Fruit fly (Drosophila melanogaster): Measurements from ENCODE around the gene hyx.
A peak's percentile ranks its signal among the peaks of the same experiment; 100 is the strongest.

Gene hyx

DNA sequence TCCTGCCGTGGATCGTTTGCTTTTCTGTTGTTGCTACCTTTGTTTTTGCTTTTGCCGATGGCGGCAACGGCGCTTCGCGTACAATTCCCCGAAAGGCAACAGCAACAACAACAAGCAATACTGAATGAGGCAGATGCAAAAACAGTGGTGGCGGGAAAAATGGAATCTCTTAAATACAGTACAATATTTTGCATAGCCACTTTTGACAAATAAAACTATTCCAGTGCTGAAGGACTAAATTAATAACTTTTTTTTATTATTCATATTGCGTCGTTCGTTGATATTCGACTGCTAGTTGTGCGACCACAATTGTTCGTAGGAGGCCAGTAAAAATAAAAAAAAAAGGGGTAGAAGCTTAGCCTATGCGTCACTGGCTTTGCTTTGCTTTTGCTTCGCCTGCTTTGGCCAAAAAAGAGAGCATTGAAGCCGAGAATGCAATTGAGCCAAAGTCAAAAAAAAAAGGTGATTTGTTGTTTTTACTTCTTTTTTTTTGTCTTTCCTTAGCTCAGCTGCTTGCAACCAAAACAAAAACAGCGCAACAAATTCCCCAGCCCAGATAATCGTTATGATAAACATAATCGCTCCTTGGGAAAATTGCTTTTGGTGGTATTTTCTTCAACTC, 6.7 kb upstream of the hyx start (continued):
- TF ChIP-seq CG6175 (GFP tag; IDR thresholded peaks at IDR 0.05) (peak; percentile 74; the same call in 2 of the 3 replicates), D19B (GFP tag; optimal IDR thresholded peaks at IDR 0.05) (peak; percentile 78), B-H2 (GFP tag; optimal IDR thresholded peaks at IDR 0.05) (no peak), CG7372 (GFP tag; IDR thresholded peaks at IDR 0.05) (peak; percentile 88), grn (GFP tag; optimal IDR thresholded peaks at IDR 0.05) (no peak), Awh (GFP tag; IDR thresholded peaks at IDR 0.05) (peak; percentile 94), CG34376 (GFP tag; optimal IDR thresholded peaks at IDR 0.05) (peak; percentile 20), scrt (GFP tag; optimal IDR thresholded peaks at IDR 0.05) (peak; percentile 73), CG43689 (GFP tag; IDR thresholded peaks at IDR 0.05) (peak; percentile 86), HmgZ (tag; optimal IDR thresholded peaks at IDR 0.05) (peak; percentile 85), CG10543 (GFP tag; optimal IDR thresholded peaks at IDR 0.05) (no peak), gsb (GFP tag; IDR thresholded peaks at IDR 0.05) (peak; percentile 81), ftz-f1 (GFP tag; optimal IDR thresholded peaks at IDR 0.05) (peak; percentile 18), az2 (GFP tag; optimal IDR thresholded peaks at IDR 0.05) (peak; percentile 81), vnd (GFP tag; IDR thresholded peaks at IDR 0.05; ENCODE audit: partially characterized antibody) (no peak), CG6683 (GFP tag; optimal IDR thresholded peaks at IDR 0.05) (peak; percentile 73), CG9876 (GFP tag; optimal IDR thresholded peaks at IDR 0.05) (no peak), CG4854 (GFP tag; optimal IDR thresholded peaks at IDR 0.05) (peak; percentile 80), lola (GFP tag; optimal IDR thresholded peaks at IDR 0.05) (peak in 1 of 3 experiments; percentile 53), zf30C (GFP tag; optimal IDR thresholded peaks at IDR 0.05) (no peak), NFAT (GFP tag; IDR thresholded peaks at IDR 0.05) (peak; percentile 84), ci (GFP tag; IDR thresholded peaks at IDR 0.05) (peak; percentile 97), Drgx (GFP tag; IDR thresholded peaks at IDR 0.05) (peak; percentile 99), tx (GFP tag; optimal IDR thresholded peaks at IDR 0.05) (peak; percentile 76), Trl (optimal IDR thresholded peaks at IDR 0.05) (no peak), Trl (GFP tag; optimal IDR thresholded peaks at IDR 0.05) (peak; percentile 85), CG11093 (GFP tag; IDR thresholded peaks at IDR 0.05) (peak; percentile 89), danr (GFP tag; IDR thresholded peaks at IDR 0.05) (peak; percentile 80), CG7357 (GFP tag; IDR thresholded peaks at IDR 0.05) (peak; percentile 63; the same call in 1 of the 3 replicates), CG1647 (GFP tag; optimal IDR thresholded peaks at IDR 0.05) (peak; percentile 88), nom (GFP tag; optimal IDR thresholded peaks at IDR 0.05) (peak; percentile 97), Sox100B (GFP tag; optimal IDR thresholded peaks at IDR 0.05) (peak; percentile 87), Hr3 (GFP tag; optimal IDR thresholded peaks at IDR 0.05) (peak; percentile 82), CG30020 (tag; optimal IDR thresholded peaks at IDR 0.05) (peak; percentile 19), pan (optimal IDR thresholded peaks at IDR 0.05) (no peak), pan (GFP tag; optimal IDR thresholded peaks at IDR 0.05 in 1 of 2, IDR thresholded peaks at IDR 0.05 in 1 of 2) (peak in 1 of 2 experiments; percentile 93), CG16779 (GFP tag; IDR thresholded peaks at IDR 0.05) (peak; percentile 74), seq (GFP tag; IDR thresholded peaks at IDR 0.05) (peak; percentile 94), CG10209 (GFP tag; optimal IDR thresholded peaks at IDR 0.05) (peak; percentile 85), yki (optimal IDR thresholded peaks at IDR 0.05) (no peak), D (optimal IDR thresholded peaks at IDR 0.05) (peak; percentile 7), D (GFP tag; optimal IDR thresholded peaks at IDR 0.05) (peak; percentile 83), gcm (GFP tag; optimal IDR thresholded peaks at IDR 0.05) (peak; percentile 68), hth (optimal IDR thresholded peaks at IDR 0.05) (no peak), gsb-n (tag; optimal IDR thresholded peaks at IDR 0.05) (peak; percentile 77), salm (tag; optimal IDR thresholded peaks at IDR 0.05) (peak; percentile 85), zfh1 (GFP tag; IDR thresholded peaks at IDR 0.05) (peak; percentile 92), Nf-YB (GFP tag; optimal IDR thresholded peaks at IDR 0.05) (peak; percentile 60), Antp (GFP tag; optimal IDR thresholded peaks at IDR 0.05) (peak; percentile 79), CG3838 (GFP tag; optimal IDR thresholded peaks at IDR 0.05) (peak; percentile 71), CG18262 (tag; optimal IDR thresholded peaks at IDR 0.05) (peak; percentile 84), tgo (GFP tag; IDR thresholded peaks at IDR 0.05) (peak; percentile 98)
